Fruit fly (Drosophila melanogaster) whole organism, embryonic: ENCODE measurements around the gene witty.

Experiments used
- ATbp ChIP-seq: fragments of 200-800 bp; sonication (Bioruptor generic); optimal IDR thresholded peaks from 2 replicates; lab custom pipeline; 2017; ENCODE audit warnings: missing biosample characterization, mild to moderate bottlenecking, missing genetic modification characterization, missing genetic modification reagents
- Abd-B ChIP-seq: fragments of 200-800 bp; sonication (Bioruptor generic); optimal IDR thresholded peaks from 2 replicates; lab custom pipeline; 2018; ENCODE audit warnings: missing biosample characterization, mild to moderate bottlenecking, missing genetic modification characterization, moderate library complexity
- Atf6 ChIP-seq: fragments of 200-800 bp; sonication (Bioruptor generic); IDR thresholded peaks from 2 replicates; pipeline ENCODE4 v1.3.6; 2022; ENCODE audit warnings: missing biosample characterization, missing genetic modification characterization
- Bgb ChIP-seq: fragments of 200-800 bp; sonication (Bioruptor generic); IDR thresholded peaks from 2 replicates; pipeline ENCODE4 v1.3.6; 2022; ENCODE audit warnings: missing biosample characterization, missing genetic modification characterization; ENCODE audit not compliant: partially characterized antibody
- CG10462 ChIP-seq: fragments of 200-800 bp; sonication (Bioruptor generic); optimal IDR thresholded peaks from 2 replicates; lab custom pipeline; 2016; ENCODE audit warnings: missing biosample characterization, missing genetic modification characterization
- CG1233 ChIP-seq: fragments of 200-800 bp; sonication (Bioruptor generic); optimal IDR thresholded peaks from 4 replicates; lab custom pipeline; 2018; ENCODE audit warnings: missing biosample characterization, mild to moderate bottlenecking, missing genetic modification characterization
- CG12942 ChIP-seq: fragments of 200-800 bp; sonication (Bioruptor generic); optimal IDR thresholded peaks from 3 replicates; lab custom pipeline; 2016; ENCODE audit warnings: missing biosample characterization, missing genetic modification characterization
- CG16815 ChIP-seq: fragments of 200-800 bp; sonication (Bioruptor generic); optimal IDR thresholded peaks from 3 replicates; lab custom pipeline; 2017; ENCODE audit warnings: missing biosample characterization, mild to moderate bottlenecking, missing genetic modification characterization
- CG17186 ChIP-seq: fragments of 200-800 bp; sonication (Bioruptor generic); optimal IDR thresholded peaks from 3 replicates; lab custom pipeline; 2017; ENCODE audit warnings: missing biosample characterization, missing genetic modification reagents, missing genetic modification characterization
- CG17802 ChIP-seq: fragments of 200-800 bp; sonication (Bioruptor generic); optimal IDR thresholded peaks from 2 replicates; lab custom pipeline; 2018; ENCODE audit warnings: missing biosample characterization, mild to moderate bottlenecking, missing genetic modification characterization, moderate library complexity
- CG18599 ChIP-seq: fragments of 200-800 bp; sonication (Bioruptor generic); optimal IDR thresholded peaks from 3 replicates; lab custom pipeline; 2017; ENCODE audit warnings: missing biosample characterization, missing genetic modification characterization, mild to moderate bottlenecking, moderate library complexity, missing genetic modification reagents
- CG2120 ChIP-seq: fragments of 200-800 bp; sonication (Bioruptor generic); optimal IDR thresholded peaks from 3 replicates; lab custom pipeline; 2016; ENCODE audit warnings: missing biosample characterization, missing genetic modification characterization
- CG31224 ChIP-seq: fragments of 200-800 bp; sonication (Bioruptor generic); IDR thresholded peaks from 2 replicates; pipeline ENCODE4 v1.3.6; 2022; ENCODE audit warnings: missing biosample characterization, missing genetic modification characterization
- CG5245 ChIP-seq: fragments of 200-800 bp; sonication (Bioruptor generic); optimal IDR thresholded peaks from 3 replicates; lab custom pipeline; 2016; ENCODE audit warnings: missing biosample characterization, missing genetic modification characterization
- CG6683 ChIP-seq: fragments of 200-800 bp; sonication (Bioruptor generic); optimal IDR thresholded peaks from 2 replicates; lab custom pipeline; 2017; ENCODE audit warnings: missing biosample characterization, mild to moderate bottlenecking, missing genetic modification characterization, missing genetic modification reagents
- CG8944 ChIP-seq: fragments of 200-800 bp; sonication (Bioruptor generic); optimal IDR thresholded peaks from 3 replicates; lab custom pipeline; 2016; ENCODE audit warnings: missing biosample characterization, missing genetic modification characterization
- CoRest ChIP-seq: fragments of 200-800 bp; sonication (Bioruptor generic); optimal IDR thresholded peaks from 3 replicates; lab custom pipeline; 2018; ENCODE audit warnings: missing biosample characterization, mild to moderate bottlenecking, missing genetic modification characterization, moderate library complexity
- Dbx ChIP-seq: fragments of 200-800 bp; sonication (Bioruptor generic); IDR thresholded peaks from 3 replicates; pipeline ENCODE4 v1.3.6; 2022; ENCODE audit warnings: missing biosample characterization, missing genetic modification characterization
- Dip2 ChIP-seq: fragments of 200-800 bp; sonication (Bioruptor generic); IDR thresholded peaks from 2 replicates; pipeline ENCODE4 v1.3.6; 2022; ENCODE audit warnings: missing biosample characterization, missing genetic modification characterization
- Dip3 ChIP-seq: fragments of 200-800 bp; sonication (Bioruptor generic); optimal IDR thresholded peaks from 3 replicates; lab custom pipeline; 2016; ENCODE audit warnings: missing biosample characterization, missing genetic modification characterization
- Dp ChIP-seq: fragments of 200-800 bp; sonication (Bioruptor generic); optimal IDR thresholded peaks from 2 replicates; lab custom pipeline; 2018; ENCODE audit warnings: missing biosample characterization, mild to moderate bottlenecking, missing genetic modification characterization, moderate library complexity
- Fer1 ChIP-seq: fragments of 200-800 bp; sonication (Bioruptor generic); optimal IDR thresholded peaks from 2 replicates; lab custom pipeline; 2017; ENCODE audit warnings: missing biosample characterization, mild to moderate bottlenecking, missing genetic modification characterization
- Gug ChIP-seq: fragments of 200-800 bp; sonication (Bioruptor generic); IDR thresholded peaks from 4 replicates; pipeline ENCODE4 v1.3.6; 2022; ENCODE audit warnings: missing biosample characterization, missing genetic modification characterization
- Hmr ChIP-seq: fragments of 200-800 bp; sonication (Bioruptor generic); optimal IDR thresholded peaks from 3 replicates; lab custom pipeline; 2017; ENCODE audit warnings: mild to moderate bottlenecking, missing biosample characterization, missing genetic modification reagents, missing genetic modification characterization
- Hr3 ChIP-seq: fragments of 200-800 bp; sonication (Bioruptor generic); optimal IDR thresholded peaks from 3 replicates; lab custom pipeline; 2016; ENCODE audit warnings: missing biosample characterization, missing genetic modification characterization
- Med ChIP-seq: fragments of 200-800 bp; sonication (Bioruptor generic); peaks from one replicate; lab custom pipeline; 2016; ENCODE audit warnings: missing biosample characterization, missing genetic modification characterization, mild to moderate bottlenecking, inconsistent platforms, moderate library complexity
- Poxn ChIP-seq: fragments of 200-800 bp; sonication (Bioruptor generic); IDR thresholded peaks from 2 replicates; pipeline ENCODE4 v1.3.6; 2022; ENCODE audit warnings: missing biosample characterization, missing genetic modification characterization
- Side ChIP-seq: fragments of 200-800 bp; sonication (Bioruptor generic); optimal IDR thresholded peaks from 2 replicates; lab custom pipeline; 2016; ENCODE audit warnings: missing biosample characterization, missing genetic modification characterization
- Stat92E ChIP-seq, 3 experiments: fragments of >200 bp in 2 of 3; fragments of 200-800 bp in 1 of 3; sonication (Bioruptor generic) in 1 of 3; optimal IDR thresholded peaks; 2 replicates each; lab custom pipeline; 2017 to 2019; ENCODE audit warnings: missing biosample characterization in 3 of 3, missing genetic modification characterization in 3 of 3, mild to moderate bottlenecking in 1 of 3, moderate library complexity in 1 of 3
- TFAM ChIP-seq: fragments of 200-800 bp; sonication (Bioruptor generic); optimal IDR thresholded peaks from 2 replicates; lab custom pipeline; 2017; ENCODE audit warnings: missing biosample characterization, missing genetic modification characterization, inconsistent platforms
- YL-1 ChIP-seq: fragments of 200-800 bp; sonication (Bioruptor generic); optimal IDR thresholded peaks from 3 replicates; lab custom pipeline; 2017; ENCODE audit warnings: missing biosample characterization, mild to moderate bottlenecking, missing genetic modification characterization
- al ChIP-seq: fragments of 200-800 bp; sonication (Bioruptor generic); IDR thresholded peaks from 2 replicates; pipeline ENCODE4 v1.3.6; 2022; ENCODE audit warnings: missing biosample characterization, missing genetic modification characterization
- danr ChIP-seq: fragments of 200-800 bp; sonication (Bioruptor generic); IDR thresholded peaks from 2 replicates; pipeline ENCODE4 v1.3.6; 2022; ENCODE audit warnings: missing biosample characterization, missing genetic modification characterization
- dati ChIP-seq: fragments of 200-800 bp; sonication (Bioruptor generic); IDR thresholded peaks from 2 replicates; pipeline ENCODE4 v1.3.6; 2022; ENCODE audit warnings: missing biosample characterization, missing genetic modification characterization
- dmrt11E ChIP-seq: fragments of 200-800 bp; sonication (Bioruptor generic); optimal IDR thresholded peaks from 3 replicates; lab custom pipeline; 2018; ENCODE audit warnings: missing biosample characterization, mild to moderate bottlenecking, missing genetic modification characterization, moderate library complexity
- dysf ChIP-seq: fragments of 200-800 bp; sonication (Bioruptor generic); IDR thresholded peaks from 3 replicates; pipeline ENCODE4 v1.3.6; 2022; ENCODE audit warnings: missing biosample characterization, missing genetic modification characterization
- hkb ChIP-seq, 2 experiments: fragments of 200-800 bp in 1 of 2; fragments of >200 bp in 1 of 2; sonication (Bioruptor generic) in 1 of 2; IDR thresholded peaks in 1 of 2; optimal IDR thresholded peaks in 1 of 2; 2 replicates each; pipeline versions ENCODE4 v1.3.6 to Lab custom; 2017 to 2022; ENCODE audit warnings: missing biosample characterization in 1 of 2, missing genetic modification characterization in 1 of 2
- kni ChIP-seq: fragments of 200-800 bp; sonication (Bioruptor generic); optimal IDR thresholded peaks from 3 replicates; lab custom pipeline; 2017; ENCODE audit warnings: mild to moderate bottlenecking, missing biosample characterization, missing genetic modification reagents, missing genetic modification characterization
- peb ChIP-seq: fragments of 200-800 bp; sonication (Bioruptor generic); IDR thresholded peaks from 2 replicates; pipeline ENCODE4 v1.3.6; 2022; ENCODE audit warnings: missing biosample characterization, missing genetic modification characterization
- psq ChIP-seq: fragments of 200-800 bp; sonication (Bioruptor generic); optimal IDR thresholded peaks from 2 replicates; lab custom pipeline; 2017; ENCODE audit warnings: missing biosample characterization, missing genetic modification characterization
- repo ChIP-seq: fragments of 200-800 bp; sonication (Bioruptor generic); optimal IDR thresholded peaks from 2 replicates; lab custom pipeline; 2016; ENCODE audit warnings: missing biosample characterization, missing genetic modification characterization
- scrt ChIP-seq: fragments of 200-800 bp; sonication (Bioruptor generic); optimal IDR thresholded peaks from 2 replicates; lab custom pipeline; 2018; ENCODE audit warnings: missing biosample characterization, mild to moderate bottlenecking, missing genetic modification characterization, moderate library complexity
- slou ChIP-seq: fragments of 200-800 bp; sonication (Bioruptor generic); optimal IDR thresholded peaks from 3 replicates; lab custom pipeline; 2016; ENCODE audit warnings: missing biosample characterization, missing genetic modification characterization
- trh ChIP-seq: fragments of 200-800 bp; sonication (Bioruptor generic); optimal IDR thresholded peaks from 2 replicates; lab custom pipeline; 2016; ENCODE audit warnings: missing biosample characterization, missing genetic modification characterization
- unpg ChIP-seq: fragments of 200-800 bp; sonication (Bioruptor generic); optimal IDR thresholded peaks from 3 replicates; lab custom pipeline; 2018; ENCODE audit warnings: missing biosample characterization, mild to moderate bottlenecking, missing genetic modification characterization, moderate library complexity
- vfl ChIP-seq: fragments of 200-800 bp; sonication (Bioruptor generic); optimal IDR thresholded peaks from 2 replicates; lab custom pipeline; 2016; ENCODE audit warnings: missing biosample characterization, missing genetic modification characterization
- wek ChIP-seq: fragments of 200-800 bp; sonication (Bioruptor generic); optimal IDR thresholded peaks from 3 replicates; lab custom pipeline; 2018; ENCODE audit warnings: missing biosample characterization, mild to moderate bottlenecking, missing genetic modification characterization, moderate library complexity
- yki ChIP-seq: fragments of >200 bp; optimal IDR thresholded peaks from 3 replicates; lab custom pipeline; 2018
- zen2 ChIP-seq: fragments of 200-800 bp; sonication (Bioruptor generic); IDR thresholded peaks from 3 replicates; pipeline ENCODE4 v1.3.6; 2022; ENCODE audit warnings: missing biosample characterization, missing genetic modification characterization; ENCODE audit not compliant: partially characterized antibody

The witty gene

dm6 chr2L:8334705-8335104, 3.4 kb upstream of the witty start (continued):
- TF ChIP-seq Med (GFP tag; lab: Kevin White, UChicago) (peak; percentile 70), CG5245 (GFP tag; lab: Kevin White, UChicago) (no peak), kni (no peak), dmrt11E (tag; lab: Kevin White, UChicago) (no peak), hkb (optimal IDR thresholded peaks at IDR 0.05; lab: Kevin White, UChicago) (no peak), hkb (GFP tag; IDR thresholded peaks at IDR 0.05; lab: Robert Waterston, UW) (no peak), repo (GFP tag; lab: Kevin White, UChicago) (peak; percentile 8), peb (GFP tag; lab: Robert Waterston, UW) (no peak), Side (no peak), CG17802 (tag; lab: Kevin White, UChicago) (no peak), dati (GFP tag; lab: Robert Waterston, UW) (no peak), al (GFP tag; lab: Robert Waterston, UW) (no peak), CG10462 (GFP tag; lab: Kevin White, UChicago) (no peak), zen2 (GFP tag; lab: Robert Waterston, UW) (no peak), danr (GFP tag; lab: Robert Waterston, UW) (no peak), psq (GFP tag; lab: Kevin White, UChicago) (no peak), Fer1 (GFP tag; lab: Kevin White, UChicago) (no peak), unpg (no peak), Poxn (GFP tag; lab: Robert Waterston, UW) (no peak), Hr3 (GFP tag; lab: Kevin White, UChicago) (no peak), CG8944 (GFP tag; lab: Kevin White, UChicago) (no peak), Atf6 (GFP tag; lab: Robert Waterston, UW) (0 out of 2 replicates have a peak, but pooled peaks have one; percentile 8), CG2120 (GFP tag; lab: Kevin White, UChicago) (no peak), yki (no peak), wek (GFP tag; lab: Kevin White, UChicago) (no peak), Dip2 (no peak), TFAM (GFP tag; lab: Kevin White, UChicago) (no peak), Bgb (no peak), CG17186 (GFP tag; lab: Kevin White, UChicago) (no peak), scrt (GFP tag; lab: Kevin White, UChicago) (no peak), CG1233 (GFP tag; lab: Kevin White, UChicago) (no peak), CoRest (peak; percentile 11), Dip3 (GFP tag; lab: Kevin White, UChicago) (no peak), vfl (GFP tag; lab: Kevin White, UChicago) (no peak)

DNA sequence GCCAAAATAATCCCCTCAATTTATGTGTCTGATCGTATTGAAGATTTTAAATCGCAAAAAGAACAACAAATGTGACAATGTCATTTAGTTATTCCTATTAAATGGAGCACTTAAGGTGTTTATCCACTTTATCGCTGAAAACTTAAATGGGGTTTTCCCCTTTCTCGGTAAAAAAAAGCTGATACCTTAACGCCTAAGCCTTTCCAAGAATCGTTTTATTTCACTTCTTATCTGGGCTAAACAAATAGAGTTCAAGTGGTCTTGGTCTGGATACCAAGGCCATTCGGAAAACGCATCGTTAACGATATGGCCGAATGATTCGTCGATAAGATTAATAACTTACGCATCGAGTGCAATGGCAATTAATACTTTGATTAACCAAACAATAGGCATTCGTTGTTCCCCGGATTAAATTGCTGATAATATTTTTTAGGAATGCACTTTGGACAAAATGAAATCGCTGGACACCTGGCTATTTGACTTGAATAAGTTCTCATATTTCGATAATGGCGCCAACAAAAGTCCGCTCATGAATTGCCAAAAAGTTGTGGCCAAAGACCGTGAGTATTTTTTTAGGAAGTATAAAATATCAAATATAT, 1.8 kb downstream of the witty start:
- TF ChIP-seq CG6683 (GFP tag; lab: Kevin White, UChicago) (no peak), Poxn (GFP tag; lab: Robert Waterston, UW) (no peak), Dp (GFP tag; lab: Kevin White, UChicago) (no peak), CG12942 (GFP tag; lab: Kevin White, UChicago) (no peak), Stat92E (GFP tag; optimal IDR thresholded peaks at IDR 0.05; lab: Kevin White, UChicago) (no peak), trh (GFP tag; lab: Kevin White, UChicago) (no peak), CG31224 (no peak), dysf (GFP tag; lab: Robert Waterston, UW) (no peak), CG18599 (GFP tag; lab: Kevin White, UChicago) (no peak), YL-1 (GFP tag; lab: Kevin White, UChicago) (no peak), Dbx (GFP tag; lab: Robert Waterston, UW) (no peak), Hmr (GFP tag; lab: Kevin White, UChicago) (no peak), CG16815 (GFP tag; lab: Kevin White, UChicago) (no peak), Abd-B (GFP tag; lab: Kevin White, UChicago) (no peak), Gug (GFP tag; lab: Robert Waterston, UW) (no peak), zen2 (GFP tag; lab: Robert Waterston, UW) (no peak), ATbp (GFP tag; lab: Kevin White, UChicago) (no peak), CG10462 (GFP tag; lab: Kevin White, UChicago) (no peak), slou (GFP tag; lab: Kevin White, UChicago) (no peak)
- TF ChIP-seq, all 482 proteins: peak for 0
